Fruit fly (Drosophila melanogaster) whole organism, prepupa: ENCODE data around the gene CG43218.

Source experiments
- Blimp-1 ChIP-seq: fragments of 200-800 bp; sonication (Bioruptor generic); optimal IDR thresholded peaks from 3 replicates; lab custom pipeline; 2017; ENCODE audit warnings: missing biosample characterization, missing genetic modification characterization, mild to moderate bottlenecking, moderate library complexity, missing genetic modification reagents
- CG10631 ChIP-seq: fragments of 200-800 bp; sonication (Bioruptor generic); optimal IDR thresholded peaks from 2 replicates; lab custom pipeline; 2016; ENCODE audit warnings: missing biosample characterization, missing genetic modification characterization
- CG11294 ChIP-seq: fragments of 200-800 bp; sonication (Bioruptor generic); IDR thresholded peaks from 2 replicates; pipeline ENCODE4 v1.3.6; 2022; ENCODE audit warnings: missing biosample characterization, missing genetic modification characterization
- CG11762 ChIP-seq: fragments of 200-800 bp; sonication (Bioruptor generic); optimal IDR thresholded peaks from 3 replicates; lab custom pipeline; 2016; ENCODE audit warnings: missing biosample characterization, missing genetic modification characterization; ENCODE audit not compliant: insufficient read depth
- CG11902 ChIP-seq: fragments of 200-800 bp; sonication (Bioruptor generic); optimal IDR thresholded peaks from 3 replicates; lab custom pipeline; 2016; ENCODE audit warnings: missing biosample characterization, missing genetic modification characterization
- CG15336 ChIP-seq: fragments of 200-800 bp; sonication (Bioruptor generic); IDR thresholded peaks from 2 replicates; pipeline ENCODE4 v1.3.6; 2022; ENCODE audit warnings: missing biosample characterization, missing genetic modification characterization
- CG1621 ChIP-seq: fragments of 200-800 bp; sonication (Bioruptor generic); optimal IDR thresholded peaks from 3 replicates; lab custom pipeline; 2018; ENCODE audit warnings: missing biosample characterization, mild to moderate bottlenecking, missing genetic modification characterization
- CG3032 ChIP-seq: fragments of 200-800 bp; optimal IDR thresholded peaks from 2 replicates; lab custom pipeline; 2019; ENCODE audit warnings: missing biosample characterization, mild to moderate bottlenecking, missing genetic modification characterization, moderate library complexity
- CG31627 ChIP-seq: fragments of 200-800 bp; sonication (Bioruptor generic); optimal IDR thresholded peaks from 3 replicates; lab custom pipeline; 2016; ENCODE audit warnings: missing biosample characterization, missing genetic modification characterization
- CG32006 ChIP-seq: fragments of 200-800 bp; sonication (Bioruptor generic); optimal IDR thresholded peaks from 3 replicates; lab custom pipeline; 2017; ENCODE audit warnings: missing biosample characterization, mild to moderate bottlenecking, missing genetic modification characterization
- CG34406 ChIP-seq: fragments of 200-800 bp; sonication (Bioruptor generic); optimal IDR thresholded peaks from 3 replicates; lab custom pipeline; 2016; ENCODE audit warnings: missing biosample characterization, missing genetic modification characterization
- CG3919 ChIP-seq: fragments of 200-800 bp; sonication (Bioruptor generic); optimal IDR thresholded peaks from 3 replicates; lab custom pipeline; 2016; ENCODE audit warnings: missing biosample characterization, missing genetic modification characterization
- CG4318 ChIP-seq: fragments of 200-800 bp; sonication (Bioruptor generic); optimal IDR thresholded peaks from 3 replicates; lab custom pipeline; 2017; ENCODE audit warnings: missing biosample characterization, mild to moderate bottlenecking, missing genetic modification characterization
- CG6276 ChIP-seq: fragments of 200-800 bp; sonication (Bioruptor generic); optimal IDR thresholded peaks from 2 replicates; lab custom pipeline; 2017; ENCODE audit warnings: missing biosample characterization, mild to moderate bottlenecking, missing genetic modification characterization
- CG6854 ChIP-seq: fragments of 200-800 bp; sonication (Bioruptor generic); optimal IDR thresholded peaks from 2 replicates; lab custom pipeline; 2017; ENCODE audit warnings: missing biosample characterization, mild to moderate bottlenecking, missing genetic modification characterization
- CG7368 ChIP-seq: fragments of 200-800 bp; sonication (Bioruptor generic); optimal IDR thresholded peaks from 3 replicates; lab custom pipeline; 2016; ENCODE audit warnings: missing biosample characterization, missing genetic modification characterization
- CG8119 ChIP-seq: fragments of 200-800 bp; sonication (Bioruptor generic); IDR thresholded peaks from 3 replicates; pipeline ENCODE4 v1.3.6; 2022; ENCODE audit warnings: missing biosample characterization, missing genetic modification characterization
- CG8319 ChIP-seq: fragments of 200-800 bp; sonication (Bioruptor generic); optimal IDR thresholded peaks from 3 replicates; lab custom pipeline; 2016; ENCODE audit warnings: missing biosample characterization, missing genetic modification characterization
- CG8632 ChIP-seq: fragments of 200-800 bp; sonication (Bioruptor generic); optimal IDR thresholded peaks from 3 replicates; lab custom pipeline; 2016; ENCODE audit warnings: missing biosample characterization, missing genetic modification characterization
- CG9139 ChIP-seq: fragments of 200-800 bp; sonication (Bioruptor generic); optimal IDR thresholded peaks from 3 replicates; lab custom pipeline; 2017; ENCODE audit warnings: missing biosample characterization, mild to moderate bottlenecking, missing genetic modification characterization
- Eip75B ChIP-seq: fragments of 200-800 bp; sonication (Bioruptor generic); optimal IDR thresholded peaks from 3 replicates; lab custom pipeline; 2016; ENCODE audit warnings: missing biosample characterization, missing genetic modification characterization
- Eip78C ChIP-seq: fragments of 200-800 bp; sonication (Bioruptor generic); peaks from one replicate; lab custom pipeline; 2016; ENCODE audit warnings: missing biosample characterization, missing genetic modification characterization
- Ets96B ChIP-seq: fragments of 200-800 bp; optimal IDR thresholded peaks from 2 replicates; lab custom pipeline; 2019; ENCODE audit warnings: missing biosample characterization, mild to moderate bottlenecking, missing genetic modification characterization, moderate library complexity
- Gug ChIP-seq: fragments of 200-800 bp; sonication (Bioruptor generic); IDR thresholded peaks from 2 replicates; pipeline ENCODE4 v1.3.6; 2022; ENCODE audit warnings: missing biosample characterization, missing genetic modification characterization
- Hr4 ChIP-seq: fragments of 200-800 bp; sonication (Bioruptor generic); optimal IDR thresholded peaks from 3 replicates; lab custom pipeline; 2016; ENCODE audit warnings: missing biosample characterization, missing genetic modification characterization
- OdsH ChIP-seq: fragments of 200-800 bp; sonication (Bioruptor generic); optimal IDR thresholded peaks from 3 replicates; lab custom pipeline; 2016; ENCODE audit warnings: missing biosample characterization, missing genetic modification characterization
- Smox ChIP-seq: fragments of 200-800 bp; sonication (Bioruptor generic); optimal IDR thresholded peaks from 3 replicates; lab custom pipeline; 2016; ENCODE audit warnings: missing biosample characterization, missing genetic modification characterization
- Sox102F ChIP-seq: fragments of 200-800 bp; sonication (Bioruptor generic); optimal IDR thresholded peaks from 2 replicates; lab custom pipeline; 2016; ENCODE audit warnings: missing biosample characterization, mild to moderate bottlenecking, missing genetic modification characterization
- Sox14 ChIP-seq: fragments of 200-800 bp; sonication (Bioruptor generic); optimal IDR thresholded peaks from 3 replicates; lab custom pipeline; 2016; ENCODE audit warnings: missing biosample characterization, missing genetic modification characterization
- Sox15 ChIP-seq: fragments of 200-800 bp; sonication (Bioruptor generic); optimal IDR thresholded peaks from 3 replicates; lab custom pipeline; 2016; ENCODE audit warnings: missing biosample characterization, missing genetic modification characterization
- acj6 ChIP-seq: fragments of 200-800 bp; sonication (Bioruptor generic); optimal IDR thresholded peaks from 3 replicates; lab custom pipeline; 2016; ENCODE audit warnings: missing biosample characterization, missing genetic modification characterization
- dsx ChIP-seq: fragments of 200-800 bp; optimal IDR thresholded peaks from 3 replicates; lab custom pipeline; 2019; ENCODE audit warnings: missing biosample characterization, mild to moderate bottlenecking, missing genetic modification characterization, moderate library complexity; ENCODE audit not compliant: poor library complexity, severe bottlenecking
- eg ChIP-seq: fragments of 200-800 bp; sonication (Bioruptor generic); IDR thresholded peaks from 3 replicates; pipeline ENCODE4 v1.3.6; 2022; ENCODE audit warnings: missing biosample characterization, missing genetic modification characterization
- fd85E ChIP-seq: fragments of 200-800 bp; sonication (Bioruptor generic); optimal IDR thresholded peaks from 3 replicates; lab custom pipeline; 2016; ENCODE audit warnings: missing biosample characterization, missing genetic modification characterization
- fkh ChIP-seq: fragments of 200-800 bp; sonication (Bioruptor generic); optimal IDR thresholded peaks from 3 replicates; lab custom pipeline; 2017; ENCODE audit warnings: missing biosample characterization, mild to moderate bottlenecking, missing genetic modification characterization, moderate library complexity
- lz ChIP-seq: fragments of 200-800 bp; sonication (Bioruptor generic); optimal IDR thresholded peaks from 3 replicates; lab custom pipeline; 2016; ENCODE audit warnings: missing biosample characterization, missing genetic modification characterization
- net ChIP-seq: fragments of 200-800 bp; sonication (Bioruptor generic); optimal IDR thresholded peaks from 3 replicates; lab custom pipeline; 2016; ENCODE audit warnings: missing biosample characterization, missing genetic modification characterization
- pdm3 ChIP-seq: fragments of 200-800 bp; sonication (Bioruptor generic); optimal IDR thresholded peaks from 3 replicates; lab custom pipeline; 2016; ENCODE audit warnings: missing biosample characterization, missing genetic modification characterization
- salr ChIP-seq, 2 experiments: fragments of 200-800 bp; sonication (Bioruptor generic); optimal IDR thresholded peaks; 3 replicates each; lab custom pipeline; 2016 to 2018; ENCODE audit warnings: missing biosample characterization in 2 of 2, missing genetic modification characterization in 2 of 2, mild to moderate bottlenecking in 1 of 2
- svp ChIP-seq: fragments of 200-800 bp; sonication (Bioruptor generic); peaks from one replicate; lab custom pipeline; 2016; ENCODE audit warnings: missing biosample characterization, missing genetic modification characterization
- topi ChIP-seq: fragments of 200-800 bp; sonication (Bioruptor generic); optimal IDR thresholded peaks from 3 replicates; lab custom pipeline; 2016; ENCODE audit warnings: missing biosample characterization, missing genetic modification characterization

CG43218 gene

dm6 chr3L:21261403-21262164 is 3.8 kb downstream of the CG43218 start:
- TF ChIP-seq CG8319 (GFP tag; lab: Kevin White, UChicago) (no peak), CG3032 (tag; lab: Kevin White, UChicago) (no peak), OdsH (no peak), CG8119 (0 out of 3 replicates have a peak, but pooled peaks have one; percentile 17), CG11902 (GFP tag; lab: Kevin White, UChicago) (no peak), salr (GFP tag; optimal IDR thresholded peaks at IDR 0.05; lab: Kevin White, UChicago) (no peak), Sox14 (GFP tag; lab: Kevin White, UChicago) (no peak), CG15336 (GFP tag; lab: Robert Waterston, UW) (0 out of 2 replicates have a peak, but pooled peaks have one; percentile 22), CG7368 (no peak), CG3919 (no peak), topi (GFP tag; lab: Kevin White, UChicago) (no peak), Eip78C (peak; percentile 43), CG11762 (no peak), dsx (GFP tag; lab: Kevin White, UChicago) (no peak), Smox (GFP tag; lab: Kevin White, UChicago) (no peak), eg (GFP tag; lab: Robert Waterston, UW) (0 out of 3 replicates have a peak, but pooled peaks have one; percentile 28), Gug (no peak), CG34406 (GFP tag; lab: Kevin White, UChicago) (no peak), svp (GFP tag; lab: Kevin White, UChicago) (peak; percentile 49), CG6276 (GFP tag; lab: Kevin White, UChicago) (no peak), net (no peak), CG31627 (GFP tag; lab: Kevin White, UChicago) (no peak), Eip75B (GFP tag; lab: Kevin White, UChicago) (peak; percentile 43), CG6854 (GFP tag; lab: Kevin White, UChicago) (no peak), Sox15 (GFP tag; lab: Kevin White, UChicago) (no peak), Ets96B (tag; lab: Kevin White, UChicago) (no peak), CG1621 (tag; lab: Kevin White, UChicago) (no peak), CG32006 (GFP tag; lab: Kevin White, UChicago) (no peak), Blimp-1 (GFP tag; lab: Kevin White, UChicago) (no peak), CG4318 (GFP tag; lab: Kevin White, UChicago) (no peak), lz (GFP tag; lab: Kevin White, UChicago) (no peak), acj6 (GFP tag; lab: Kevin White, UChicago) (no peak), pdm3 (no peak)

DNA sequence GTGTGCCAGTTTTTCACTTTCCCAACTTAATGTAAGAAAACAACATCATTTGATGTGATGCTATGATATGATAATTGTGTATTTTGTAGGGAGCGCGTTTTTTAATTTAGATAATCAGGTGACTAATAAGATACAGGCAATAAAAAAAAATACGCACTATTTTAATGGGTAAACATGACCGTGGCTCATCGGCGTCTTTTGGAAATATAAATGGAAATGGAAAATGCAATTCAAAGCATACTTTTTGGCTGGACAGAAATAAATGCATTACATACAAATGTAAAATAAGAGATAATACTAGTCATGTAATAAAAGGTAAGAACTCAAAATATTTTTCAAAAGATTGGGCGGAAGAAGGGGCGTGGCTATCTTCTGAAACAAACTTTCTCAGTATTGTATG is 4.6 kb downstream of the CG43218 start:
- TF ChIP-seq CG34406 (GFP tag; lab: Kevin White, UChicago) (no peak), fkh (GFP tag; lab: Kevin White, UChicago) (peak; percentile 28)

DNA sequence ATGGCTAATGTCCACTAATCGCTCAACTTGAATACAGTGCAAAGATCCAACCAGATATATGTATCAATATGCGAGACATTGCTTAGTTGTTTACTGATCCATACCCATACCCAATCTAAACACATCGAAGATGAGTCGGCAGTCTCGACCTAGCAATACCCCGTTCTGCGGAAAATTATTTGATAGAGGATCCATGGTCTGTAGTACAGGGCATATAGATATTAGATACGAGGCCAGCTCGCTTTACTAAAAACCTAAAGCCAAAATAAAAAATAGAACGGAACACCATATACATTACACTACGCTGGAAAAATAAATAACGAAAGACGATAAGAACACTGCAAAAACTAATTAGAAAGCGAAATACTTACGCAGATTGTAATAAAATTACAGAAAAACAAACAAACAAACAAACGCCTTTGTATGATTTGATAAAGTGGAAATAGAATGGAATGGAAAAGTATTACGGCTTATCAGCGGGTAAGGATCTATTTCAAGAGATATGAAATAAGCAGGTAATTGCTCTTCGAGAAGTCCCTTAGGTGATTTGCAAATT is 8.4 kb downstream of the CG43218 start:
- TF ChIP-seq Sox15 (GFP tag; lab: Kevin White, UChicago) (no peak), CG8632 (no peak), CG11294 (no peak), fkh (GFP tag; lab: Kevin White, UChicago) (peak; percentile 17), net (no peak), salr (GFP tag; optimal IDR thresholded peaks at IDR 0.05; lab: Kevin White, UChicago) (no peak), Sox102F (GFP tag; lab: Kevin White, UChicago) (no peak), fd85E (GFP tag; lab: Kevin White, UChicago) (no peak), dsx (GFP tag; lab: Kevin White, UChicago) (no peak), pdm3 (no peak), OdsH (no peak), CG10631 (no peak), svp (GFP tag; lab: Kevin White, UChicago) (peak; percentile 59), CG34406 (GFP tag; lab: Kevin White, UChicago) (no peak), Eip78C (no peak), CG9139 (GFP tag; lab: Kevin White, UChicago) (no peak), acj6 (GFP tag; lab: Kevin White, UChicago) (no peak), eg (GFP tag; lab: Robert Waterston, UW) (0 out of 3 replicates have a peak, but pooled peaks have one; percentile 16), Hr4 (GFP tag; lab: Kevin White, UChicago) (no peak)
- TF ChIP-seq, all 60 proteins: peak for 3
